Worm (Caenorhabditis elegans): ENCODE data around the gene K02E7.12.

DNA sequence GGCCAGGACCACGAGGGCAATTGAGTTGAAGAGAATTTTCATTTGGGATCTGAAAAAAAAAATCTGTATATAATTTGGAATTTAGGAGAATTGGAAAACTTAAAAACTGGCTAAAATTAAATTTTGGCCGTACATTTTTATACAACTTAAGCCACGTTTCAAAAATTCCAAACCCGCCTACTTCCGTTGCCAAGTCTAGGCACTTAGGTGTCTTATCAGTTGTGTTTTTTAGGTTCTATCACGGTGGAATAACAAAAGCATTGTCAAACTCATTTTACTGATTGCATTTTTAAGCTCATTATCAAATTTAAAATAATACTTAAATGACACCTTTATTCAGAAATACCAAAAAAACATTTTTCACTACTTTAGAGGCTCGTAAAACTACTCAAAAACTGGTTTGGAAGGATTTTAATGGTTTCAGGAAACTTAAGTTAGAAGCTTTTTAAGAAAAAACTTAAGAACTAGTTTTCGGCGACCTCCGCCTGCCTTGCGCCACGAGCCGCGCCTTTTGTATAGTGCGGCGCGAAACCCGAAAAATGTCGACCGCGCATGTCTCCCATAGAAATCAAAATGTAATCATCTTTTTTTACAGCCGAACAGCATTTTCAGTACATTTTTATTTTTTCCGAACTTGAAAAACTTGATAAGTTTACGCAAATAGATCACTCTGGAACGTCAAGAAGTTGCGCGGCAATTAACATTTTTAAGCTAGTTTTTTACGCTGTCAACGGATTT is 47.2 kb downstream of the K02E7.12 start, which contains the start of gene lips-13:
- no peak for TF ChIP-seq elt-3 (tag; optimal IDR thresholded peaks at IDR 0.05)
- no peak for TF ChIP-seq tbx-8 (GFP tag; optimal IDR thresholded peaks at IDR 0.05)
- no peak for TF ChIP-seq hlh-1 (tag; optimal IDR thresholded peaks at IDR 0.05)
- no peak for TF ChIP-seq unc-62 (GFP tag; optimal IDR thresholded peaks at IDR 0.05)
- no peak for TF ChIP-seq nhr-28 (tag; optimal IDR thresholded peaks at IDR 0.05)
- TF ChIP-seq snpc-4 (tag; optimal IDR thresholded peaks at IDR 0.05), result no peak
- no peak for TF ChIP-seq blmp-1 (tag; optimal IDR thresholded peaks at IDR 0.05)

All from whole organism, mixed stage, embryonic.